Worm (Caenorhabditis elegans) whole organism, L4/young adult: ENCODE data around the gene rmd-2.

Experiments used
- W03F9.2 ChIP-seq: fragments of 150-350 bp; optimal IDR thresholded peaks from 2 replicates; lab custom pipeline; 2014; ENCODE audit warnings: missing biosample characterization, missing genetic modification characterization
- dao-5 ChIP-seq: sonication (generic microtip); optimal IDR thresholded peaks from 2 replicates; lab custom pipeline; 2016; ENCODE audit warnings: missing genotype, missing genetic modification characterization, moderate library complexity, missing compliant biosample characterization
- him-1 ChIP-seq: sonication (generic microtip); optimal IDR thresholded peaks from 2 replicates; lab custom pipeline; 2016; ENCODE audit warnings: missing genotype, missing genetic modification reagents, missing genetic modification characterization, missing compliant biosample characterization

The rmd-2 gene

ce11 chrV:10003315-10003969 lies 17.4 kb upstream of the rmd-2 start:
- TF ChIP-seq W03F9.2 (tag; lab: Kevin White, UChicago) (peak; percentile 74), dao-5 (no peak)

ce11 chrV:10002720-10003119 lies 16.6 kb upstream of the rmd-2 start:
- TF ChIP-seq W03F9.2 (tag; lab: Kevin White, UChicago) (no peak), him-1 (tag; lab: Kevin White, UChicago) (no peak), dao-5 (no peak)

ce11 chrV:10000760-10001159 lies 14.7 kb upstream of the rmd-2 start, which contains the start of gene K08H10.10:
Gene K08H10.10 (plus strand): TSS chrV:10001060.
- TF ChIP-seq W03F9.2 (tag; lab: Kevin White, UChicago) (no peak), him-1 (tag; lab: Kevin White, UChicago) (no peak), dao-5 (no peak)

ce11 chrV:9995791-9996190 lies 9.7 kb upstream of the rmd-2 start, which contains the start of gene K08H10.6:
Gene K08H10.6 (minus strand): TSS chrV:9995891.
- TF ChIP-seq him-1 (tag; lab: Kevin White, UChicago) (no peak), W03F9.2 (tag; lab: Kevin White, UChicago) (no peak), dao-5 (no peak)

DNA sequence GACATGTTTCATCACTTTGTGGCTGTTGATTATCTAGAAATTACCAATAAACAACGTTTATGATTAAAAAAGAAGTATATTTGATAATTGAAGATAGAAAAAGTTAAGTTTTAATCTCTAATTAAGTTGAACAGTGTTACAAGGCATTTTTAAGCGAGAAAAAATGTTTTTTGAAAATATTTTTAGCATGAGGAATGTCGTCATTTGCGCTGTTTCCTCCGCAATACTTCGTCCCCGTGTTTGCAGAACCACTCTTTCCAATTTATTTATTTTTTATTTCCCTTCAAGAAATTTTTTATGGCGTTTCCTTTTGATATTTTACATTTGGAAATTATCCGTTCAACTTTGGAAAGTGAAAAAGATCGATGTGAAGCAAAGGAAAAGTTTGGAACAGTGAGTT lies 5.5 kb upstream of the rmd-2 start, which contains the start of the genes rde-1 and trpp-6:
Gene rde-1, minus strand, starts transcription at position 33 of the 400 bp plus-strand sequence.
Gene trpp-6, plus strand, starts transcription at position 286 of the 400 bp plus-strand sequence.
- TF ChIP-seq W03F9.2 (tag; lab: Kevin White, UChicago) (no peak), dao-5 (no peak), him-1 (tag; lab: Kevin White, UChicago) (no peak)

DNA sequence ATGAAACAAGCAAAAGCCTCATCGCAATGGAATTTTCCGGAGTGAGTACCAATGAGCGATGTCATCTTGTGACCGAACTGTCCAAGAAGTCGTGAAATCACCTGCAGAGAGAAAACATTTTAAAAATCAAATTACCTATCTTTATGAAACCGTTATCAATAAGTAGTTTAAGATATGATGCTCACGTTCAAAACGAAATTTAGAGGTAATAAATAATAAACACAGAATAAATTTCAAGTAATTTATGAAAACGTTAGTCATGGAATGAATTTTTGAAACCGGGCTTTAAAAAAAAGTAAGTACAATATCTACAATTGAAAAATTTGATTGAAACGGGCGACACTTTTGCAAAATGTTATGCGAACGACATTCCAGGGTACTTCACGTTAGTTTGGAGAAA lies 1.6 kb upstream of the rmd-2 start, which contains the start of gene C27H6.8:
Gene C27H6.8, minus strand, starts transcription at position 101 of the 400 bp plus-strand sequence.
- no peak for TF ChIP-seq W03F9.2 (tag; lab: Kevin White, UChicago)
- TF ChIP-seq dao-5, result no peak
- no peak for TF ChIP-seq him-1 (tag; lab: Kevin White, UChicago)

DNA sequence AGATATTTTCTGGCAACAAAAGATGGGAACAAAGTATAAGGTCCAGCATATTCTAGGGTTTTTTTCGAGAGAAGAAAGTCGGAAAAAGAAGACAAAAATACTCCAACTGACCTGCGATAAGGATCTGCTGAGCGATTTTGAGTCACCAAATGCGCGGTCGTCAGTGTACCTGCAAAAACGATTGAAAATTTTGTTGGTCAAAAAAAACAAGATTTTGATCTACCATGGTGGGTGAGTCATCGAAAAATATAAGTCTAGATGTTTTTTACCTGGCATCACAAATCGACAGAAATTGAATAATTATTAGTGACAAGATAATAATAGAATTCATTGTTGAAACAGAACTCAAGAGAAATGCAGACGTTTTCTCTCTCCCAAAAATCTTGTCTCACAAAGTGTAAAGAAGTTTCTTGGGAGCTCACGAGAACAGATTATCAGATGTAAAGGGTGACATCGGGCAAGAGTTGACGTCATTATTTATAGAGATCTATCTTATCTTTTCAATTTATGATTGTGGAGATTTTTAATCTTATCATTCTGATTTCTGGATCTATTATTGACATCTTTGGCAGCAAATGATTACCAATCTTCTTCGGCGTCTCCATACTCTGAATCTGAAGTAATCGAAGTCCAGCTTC lies 731 bp downstream of the rmd-2 start:
- TF ChIP-seq him-1 (tag; lab: Kevin White, UChicago), result no peak
- no peak for TF ChIP-seq W03F9.2 (tag; lab: Kevin White, UChicago)
- no peak for TF ChIP-seq dao-5

ce11 chrV:9984821-9985220 lies 1.3 kb downstream of the rmd-2 start:
- TF ChIP-seq W03F9.2 (tag; lab: Kevin White, UChicago), result no peak
- no peak for TF ChIP-seq him-1 (tag; lab: Kevin White, UChicago)
- no peak for TF ChIP-seq dao-5

DNA sequence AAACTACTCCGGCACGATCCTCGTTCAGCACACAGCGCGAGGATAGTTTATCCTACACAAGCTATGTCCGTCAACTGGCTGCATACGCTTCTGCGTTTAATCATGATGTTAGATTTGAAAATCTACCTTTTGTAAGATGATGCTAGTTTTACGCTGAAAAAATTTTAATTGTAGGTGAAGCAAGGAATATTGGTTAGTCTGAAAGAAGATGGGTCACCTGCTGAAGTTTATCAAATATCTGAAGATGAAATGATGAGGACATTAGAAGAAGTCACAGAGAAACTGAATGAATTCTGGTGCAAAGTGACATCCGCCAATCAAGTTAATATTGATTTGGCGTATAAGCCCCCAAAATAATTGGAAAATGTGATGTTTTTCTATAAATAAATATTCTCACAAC lies 2.5 kb downstream of the rmd-2 start:
- TF ChIP-seq him-1 (tag; lab: Kevin White, UChicago) (no peak), dao-5 (no peak), W03F9.2 (tag; lab: Kevin White, UChicago) (no peak)

DNA sequence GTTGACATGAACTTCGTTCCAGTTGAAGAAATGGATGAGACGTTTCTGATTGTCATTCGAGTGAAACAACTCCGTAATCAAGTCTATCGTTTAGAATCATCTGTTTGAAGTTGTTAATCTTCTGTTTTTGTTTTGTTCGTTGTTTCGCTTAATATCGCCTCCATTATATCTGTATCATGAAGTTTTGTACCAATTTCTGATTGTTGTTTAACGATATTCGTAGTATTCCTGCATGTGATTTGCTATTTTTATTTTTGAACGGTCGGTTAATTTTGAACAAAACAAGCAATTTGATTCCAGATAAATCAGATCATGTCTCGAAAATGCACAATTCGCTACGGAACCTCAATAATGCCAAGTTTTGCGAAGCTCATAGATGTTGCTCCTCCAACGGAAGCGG lies 3.5 kb downstream of the rmd-2 start, which contains the start of gene C27H6.9:
Gene C27H6.9, plus strand, starts transcription at position 301 of the 400 bp plus-strand sequence.
- TF ChIP-seq dao-5 (no peak), him-1 (tag; lab: Kevin White, UChicago) (no peak)

DNA sequence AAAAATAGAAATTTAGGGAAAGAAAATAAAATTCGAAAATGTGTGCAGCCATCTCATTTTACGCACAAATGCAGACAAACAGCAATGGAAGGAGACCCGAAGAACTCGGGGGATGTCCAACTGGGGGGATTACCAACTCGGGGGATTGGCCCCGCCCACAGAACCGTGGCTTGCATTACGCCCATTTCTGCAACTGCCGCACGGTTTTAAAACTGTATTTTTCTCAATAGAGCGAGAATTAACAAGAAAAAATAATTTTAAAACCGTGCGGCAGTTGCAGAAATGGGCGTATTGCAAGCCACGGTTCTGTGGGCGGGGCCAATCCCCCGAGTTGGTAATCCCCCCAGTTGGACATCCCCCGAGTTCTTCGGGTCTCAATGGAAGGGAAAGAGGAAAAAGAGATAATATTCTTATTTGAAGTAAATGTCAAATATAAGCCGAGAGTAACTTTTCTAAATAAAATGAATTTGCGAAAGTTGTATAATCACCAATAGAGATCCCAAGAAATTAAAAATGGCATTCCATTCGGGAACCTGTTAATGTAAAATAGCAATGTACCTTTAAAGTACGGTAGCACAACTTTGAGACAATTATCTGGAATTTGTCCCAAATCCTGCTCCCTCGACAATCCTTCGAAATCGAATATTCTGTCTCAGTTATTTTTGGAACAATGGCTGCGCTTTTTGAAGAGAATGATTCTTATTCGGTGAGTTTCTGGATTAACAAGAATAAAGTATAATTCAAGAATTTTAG lies 5.2 kb downstream of the rmd-2 start, which contains the start of the genes ruvb-1 and tofu-1:
Gene ruvb-1, minus strand, starts transcription at position 72 of the 753 bp plus-strand sequence.
Gene tofu-1, plus strand, starts transcription at position 417 of the 753 bp plus-strand sequence.
- TF ChIP-seq W03F9.2 (tag; lab: Kevin White, UChicago), result peak; percentile 29

DNA sequence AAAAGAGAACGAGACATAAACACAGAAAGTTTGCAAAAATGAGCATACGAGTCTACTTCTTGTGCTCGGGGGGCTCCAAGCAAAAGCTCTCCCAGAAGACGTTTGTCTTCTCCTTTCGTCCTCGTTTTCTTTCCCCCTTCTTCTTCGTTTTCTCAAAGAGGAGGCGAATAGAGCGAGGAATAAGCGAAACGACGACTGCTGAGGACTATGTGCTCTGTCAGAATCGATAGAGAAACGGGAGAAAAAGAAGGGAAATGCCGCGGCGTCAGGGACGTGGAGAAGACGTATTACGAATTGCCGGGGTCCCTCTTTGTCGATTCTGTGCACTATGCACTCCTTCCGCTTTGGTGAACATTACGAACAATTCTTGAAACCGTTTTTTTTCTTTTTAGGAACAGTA lies 7.7 kb downstream of the rmd-2 start:
- no peak for TF ChIP-seq W03F9.2 (tag; lab: Kevin White, UChicago)
- peak; percentile 33 for TF ChIP-seq him-1 (tag; lab: Kevin White, UChicago)
- no peak for TF ChIP-seq dao-5

ce11 chrV:9977211-9977610 lies 8.9 kb downstream of the rmd-2 start:
- TF ChIP-seq him-1 (tag; lab: Kevin White, UChicago) (no peak), W03F9.2 (tag; lab: Kevin White, UChicago) (no peak), dao-5 (no peak)

DNA sequence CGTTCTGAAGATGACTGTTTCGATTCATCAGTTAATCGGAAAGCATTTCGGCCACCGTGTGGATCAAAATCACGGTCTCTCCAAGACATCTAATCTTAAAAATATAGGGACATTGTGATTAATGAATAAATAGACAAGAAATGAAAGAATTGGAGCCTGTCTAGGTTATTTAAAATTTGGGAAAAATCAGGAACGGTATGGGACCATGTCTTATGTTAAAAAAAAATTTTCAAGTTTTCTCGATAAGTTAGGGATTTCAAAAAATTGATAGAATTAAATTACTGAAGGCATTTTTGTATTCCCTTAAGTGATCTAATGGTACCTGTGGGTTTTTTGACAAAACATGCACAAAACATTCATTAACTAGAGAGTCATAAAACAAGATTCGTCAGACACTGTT lies 9.9 kb downstream of the rmd-2 start, which contains the start of gene unc-41:
Gene unc-41, minus strand, starts transcription at position 101 of the 400 bp plus-strand sequence.
- no peak for TF ChIP-seq dao-5
- TF ChIP-seq W03F9.2 (tag; lab: Kevin White, UChicago), result no peak
- no peak for TF ChIP-seq him-1 (tag; lab: Kevin White, UChicago)
